Worm (Caenorhabditis elegans): ENCODE data around the gene F20D6.5.

ce11 chrV:8195889-8196418 lies 34.2 kb downstream of the F20D6.5 start, which contains the start of gene F20D6.10:
- no peak for TF ChIP-seq unc-62 (GFP tag; optimal IDR thresholded peaks at IDR 0.05)
- TF ChIP-seq ztf-11 (tag; optimal IDR thresholded peaks at IDR 0.05), result no peak
- no peak for TF ChIP-seq zag-1 (tag; optimal IDR thresholded peaks at IDR 0.05)
- no peak for TF ChIP-seq ceh-82 (tag; optimal IDR thresholded peaks at IDR 0.05)
- no peak for TF ChIP-seq unc-39 (tag; optimal IDR thresholded peaks at IDR 0.05)
- no peak for TF ChIP-seq nhr-11 (tag; optimal IDR thresholded peaks at IDR 0.05)
- TF ChIP-seq snpc-4 (tag; optimal IDR thresholded peaks at IDR 0.05), result no peak
- TF ChIP-seq nhr-25 (tag; optimal IDR thresholded peaks at IDR 0.05), result no peak
- no peak for TF ChIP-seq mab-5 (tag; optimal IDR thresholded peaks at IDR 0.05)
- TF ChIP-seq gmeb-1 (tag; optimal IDR thresholded peaks at IDR 0.05), result no peak
- TF ChIP-seq nhr-6 (tag; optimal IDR thresholded peaks at IDR 0.05), result no peak
- no peak for TF ChIP-seq skn-1 (tag; optimal IDR thresholded peaks at IDR 0.05)

Measured in whole organism, L2 larva.